Worm (Caenorhabditis elegans) whole organism, L2 larva: Measurements from ENCODE around the gene xpb-1.

Experiments
- F13H6.1 ChIP-seq: sonication (generic microtip); optimal IDR thresholded peaks from 2 replicates; lab custom pipeline; 2016; ENCODE audit warnings: missing genetic modification characterization, missing compliant biosample characterization
- ama-1 ChIP-seq: fragments of 150-350 bp; optimal IDR thresholded peaks from 2 replicates; lab custom pipeline; 2018; ENCODE audit warnings: inconsistent platforms
- crh-2 ChIP-seq: sonication (generic microtip); optimal IDR thresholded peaks from 2 replicates; lab custom pipeline; 2017; ENCODE audit warnings: missing biosample characterization, missing genetic modification characterization
- dmd-4 ChIP-seq: sonication (generic microtip); optimal IDR thresholded peaks from 2 replicates; lab custom pipeline; 2017; ENCODE audit warnings: missing biosample characterization, missing genetic modification characterization
- elt-1 ChIP-seq: fragments of 150-350 bp; optimal IDR thresholded peaks from 2 replicates; lab custom pipeline; 2014; ENCODE audit warnings: missing biosample characterization, missing genetic modification characterization
- elt-3 ChIP-seq: sonication (generic microtip); optimal IDR thresholded peaks from 2 replicates; lab custom pipeline; 2017; ENCODE audit warnings: missing biosample characterization, missing genetic modification characterization
- fos-1 ChIP-seq: fragments of 150-350 bp; optimal IDR thresholded peaks from 2 replicates; lab custom pipeline; 2014; ENCODE audit warnings: missing biosample characterization, missing genetic modification characterization
- lin-39 ChIP-seq: fragments of 150-350 bp; optimal IDR thresholded peaks from 2 replicates; lab custom pipeline; 2014; ENCODE audit warnings: missing biosample characterization, missing genetic modification reagents, missing genetic modification characterization
- nhr-237 ChIP-seq: fragments of 150-350 bp; optimal IDR thresholded peaks from 2 replicates; lab custom pipeline; 2014; ENCODE audit warnings: missing biosample characterization, missing genetic modification characterization
- snpc-4 ChIP-seq: fragments of 150-350 bp; optimal IDR thresholded peaks from 2 replicates; lab custom pipeline; 2014; ENCODE audit warnings: missing biosample characterization, missing genetic modification characterization
- unc-39 ChIP-seq: fragments of 150-350 bp; optimal IDR thresholded peaks from 2 replicates; lab custom pipeline; 2014; ENCODE audit warnings: missing biosample characterization, missing genetic modification characterization
- zag-1 ChIP-seq: fragments of 150-350 bp; optimal IDR thresholded peaks from 2 replicates; lab custom pipeline; 2014; ENCODE audit warnings: missing biosample characterization, missing genetic modification characterization
- ztf-11 ChIP-seq: sonication (generic microtip); optimal IDR thresholded peaks from 2 replicates; lab custom pipeline; 2017; ENCODE audit warnings: missing biosample characterization, missing genetic modification characterization

DNA sequence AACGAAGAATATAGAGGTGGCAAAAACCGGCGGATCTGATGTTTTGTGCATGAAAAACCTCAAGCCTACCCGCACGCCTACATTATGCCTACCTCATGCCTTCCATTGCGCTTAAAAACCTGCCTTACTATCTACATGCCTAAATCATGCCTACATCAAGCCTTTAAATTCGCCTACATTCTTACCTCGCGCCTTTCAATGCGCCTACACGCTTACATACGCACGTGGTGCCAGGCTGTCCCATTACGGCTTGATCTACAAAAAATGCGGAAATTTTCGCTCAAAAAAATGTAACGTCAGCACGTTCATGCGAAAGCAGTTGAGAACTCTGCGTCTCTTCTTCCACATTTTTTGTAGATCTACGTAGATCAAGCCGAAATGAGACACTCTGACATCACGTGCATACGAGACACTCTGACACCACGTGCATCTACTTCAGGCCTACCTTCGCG is 42.3 kb upstream of the xpb-1 start, which contains the start of gene fbxa-220:
- TF ChIP-seq lin-39 (tag; lab: Kevin White, UChicago) (no peak), fos-1 (tag; lab: Kevin White, UChicago) (no peak), elt-1 (tag; lab: Kevin White, UChicago) (no peak), ama-1 (no peak), F13H6.1 (tag; lab: Kevin White, UChicago) (no peak), unc-39 (tag; lab: Kevin White, UChicago) (no peak), elt-3 (tag; lab: Kevin White, UChicago) (no peak), dmd-4 (tag; lab: Kevin White, UChicago) (no peak), ztf-11 (tag; lab: Kevin White, UChicago) (no peak), zag-1 (no peak), snpc-4 (no peak), nhr-237 (tag; lab: Kevin White, UChicago) (no peak), crh-2 (tag; lab: Kevin White, UChicago) (no peak)
